Fruit fly (Drosophila melanogaster) whole organism, embryonic: ENCODE measurements around the gene PIG-Q.

Experiments
- Ada2b ChIP-seq: fragments of 200-800 bp; sonication (Bioruptor generic); IDR thresholded peaks from 2 replicates; pipeline ENCODE4 v1.3.6; 2022; ENCODE audit warnings: missing biosample characterization, missing genetic modification characterization
- B-H1 ChIP-seq: fragments of 200-800 bp; sonication (Bioruptor generic); IDR thresholded peaks from 3 replicates; pipeline ENCODE4 v1.3.6; 2022; ENCODE audit warnings: missing biosample characterization, missing genetic modification characterization
- CG10274 ChIP-seq: fragments of 200-800 bp; sonication (Bioruptor generic); optimal IDR thresholded peaks from 3 replicates; lab custom pipeline; 2017; ENCODE audit warnings: missing biosample characterization, mild to moderate bottlenecking, missing genetic modification characterization
- CG12219 ChIP-seq: fragments of 200-800 bp; sonication (Bioruptor generic); optimal IDR thresholded peaks from 3 replicates; lab custom pipeline; 2018; ENCODE audit warnings: missing biosample characterization, mild to moderate bottlenecking, missing genetic modification characterization
- CG12942 ChIP-seq: fragments of 200-800 bp; sonication (Bioruptor generic); optimal IDR thresholded peaks from 3 replicates; lab custom pipeline; 2016; ENCODE audit warnings: missing biosample characterization, missing genetic modification characterization
- CG1792 ChIP-seq: fragments of 200-800 bp; sonication (Bioruptor generic); optimal IDR thresholded peaks from 2 replicates; lab custom pipeline; 2016; ENCODE audit warnings: missing biosample characterization, missing genetic modification characterization
- CG18619 ChIP-seq: fragments of 200-800 bp; sonication (Bioruptor generic); optimal IDR thresholded peaks from 3 replicates; lab custom pipeline; 2017; ENCODE audit warnings: missing biosample characterization, mild to moderate bottlenecking, missing genetic modification characterization
- CG30431 ChIP-seq: fragments of 200-800 bp; sonication (Bioruptor generic); optimal IDR thresholded peaks from 2 replicates; lab custom pipeline; 2017; ENCODE audit warnings: missing biosample characterization, missing genetic modification characterization
- CG31441 ChIP-seq: fragments of 200-800 bp; sonication (Bioruptor generic); IDR thresholded peaks from 2 replicates; pipeline ENCODE4 v1.3.6; 2022; ENCODE audit warnings: missing biosample characterization, missing genetic modification characterization
- CG3407 ChIP-seq: fragments of 200-800 bp; sonication (Bioruptor generic); optimal IDR thresholded peaks from 2 replicates; lab custom pipeline; 2018; ENCODE audit warnings: missing biosample characterization, mild to moderate bottlenecking, missing genetic modification characterization
- CG3726 ChIP-seq: fragments of 200-800 bp; sonication (Bioruptor generic); IDR thresholded peaks from 3 replicates; pipeline ENCODE4, ENCODE4 v1.3.6; 2022; ENCODE audit warnings: missing biosample characterization, missing genetic modification characterization
- CG42726 ChIP-seq: fragments of 200-800 bp; sonication (Bioruptor generic); IDR thresholded peaks from 2 replicates; pipeline ENCODE4 v1.3.6; 2022; ENCODE audit warnings: missing biosample characterization, missing genetic modification characterization; ENCODE audit not compliant: partially characterized antibody
- CG4328 ChIP-seq: fragments of 200-800 bp; sonication (Bioruptor generic); optimal IDR thresholded peaks from 3 replicates; lab custom pipeline; 2017; ENCODE audit warnings: missing biosample characterization, missing genetic modification reagents, missing genetic modification characterization
- CG4404 ChIP-seq: fragments of 200-800 bp; sonication (Bioruptor generic); IDR thresholded peaks from 2 replicates; pipeline ENCODE4 v1.3.6; 2022; ENCODE audit warnings: missing biosample characterization, missing genetic modification characterization
- CG4424 ChIP-seq: fragments of 200-800 bp; sonication (Bioruptor generic); optimal IDR thresholded peaks from 3 replicates; lab custom pipeline; 2016; ENCODE audit warnings: missing biosample characterization, missing genetic modification characterization
- CG5953 ChIP-seq: fragments of 200-800 bp; sonication (Bioruptor generic); IDR thresholded peaks from 2 replicates; pipeline ENCODE4 v1.3.6; 2022; ENCODE audit warnings: missing biosample characterization, missing genetic modification characterization
- CG6254 ChIP-seq: fragments of 200-800 bp; sonication (Bioruptor generic); optimal IDR thresholded peaks from 3 replicates; lab custom pipeline; 2017; ENCODE audit warnings: mild to moderate bottlenecking, missing biosample characterization, missing genetic modification reagents, missing genetic modification characterization
- CG7357 ChIP-seq: fragments of 200-800 bp; sonication (Bioruptor generic); IDR thresholded peaks from 3 replicates; pipeline ENCODE4 v1.3.6; 2022; ENCODE audit warnings: missing biosample characterization, missing genetic modification characterization
- CG8478 ChIP-seq: fragments of >200 bp; optimal IDR thresholded peaks from 2 replicates; lab custom pipeline; 2018
- CHES-1-like ChIP-seq: fragments of 200-800 bp; sonication (Bioruptor generic); optimal IDR thresholded peaks from 2 replicates; lab custom pipeline; 2016; ENCODE audit warnings: missing biosample characterization, missing genetic modification characterization
- Dad ChIP-seq: fragments of 200-800 bp; sonication (Bioruptor generic); optimal IDR thresholded peaks from 3 replicates; lab custom pipeline; 2016; ENCODE audit warnings: missing biosample characterization, missing genetic modification characterization
- Fer2 ChIP-seq: fragments of 200-800 bp; sonication (Bioruptor generic); optimal IDR thresholded peaks from 2 replicates; lab custom pipeline; 2018; ENCODE audit warnings: missing biosample characterization, mild to moderate bottlenecking, missing genetic modification characterization, moderate library complexity
- H2.0 ChIP-seq: fragments of 200-800 bp; sonication (Bioruptor generic); IDR thresholded peaks from 2 replicates; pipeline ENCODE4 v1.3.6; 2022; ENCODE audit warnings: missing biosample characterization, missing genetic modification characterization
- HHEX ChIP-seq: fragments of 200-800 bp; sonication (Bioruptor generic); optimal IDR thresholded peaks from 3 replicates; lab custom pipeline; 2017; ENCODE audit warnings: missing biosample characterization, mild to moderate bottlenecking, missing genetic modification characterization, missing genetic modification reagents
- HLH54F ChIP-seq: fragments of 200-800 bp; sonication (Bioruptor generic); optimal IDR thresholded peaks from 3 replicates; lab custom pipeline; 2016; ENCODE audit warnings: missing biosample characterization, missing genetic modification characterization
- HmgD ChIP-seq: fragments of 200-800 bp; sonication (Bioruptor generic); optimal IDR thresholded peaks from 3 replicates; lab custom pipeline; 2016; ENCODE audit warnings: missing biosample characterization, missing genetic modification characterization
- Hr3 ChIP-seq: fragments of 200-800 bp; sonication (Bioruptor generic); optimal IDR thresholded peaks from 3 replicates; lab custom pipeline; 2016; ENCODE audit warnings: missing biosample characterization, missing genetic modification characterization
- MBD-R2 ChIP-seq: fragments of 200-800 bp; sonication (Bioruptor generic); IDR thresholded peaks from 2 replicates; pipeline ENCODE4 v1.3.6; 2022; ENCODE audit warnings: missing biosample characterization, missing genetic modification characterization
- Med ChIP-seq: fragments of 200-800 bp; sonication (Bioruptor generic); peaks from one replicate; lab custom pipeline; 2016; ENCODE audit warnings: missing biosample characterization, missing genetic modification characterization, mild to moderate bottlenecking, inconsistent platforms, moderate library complexity
- Pdp1 ChIP-seq, 2 experiments: fragments of 200-800 bp; sonication (Bioruptor generic); optimal IDR thresholded peaks; 3 replicates each; lab custom pipeline; 2016; ENCODE audit warnings: missing biosample characterization in 2 of 2, missing genetic modification characterization in 2 of 2, mild to moderate bottlenecking in 1 of 2, moderate library complexity in 1 of 2
- Spps ChIP-seq: fragments of 200-800 bp; sonication (Bioruptor generic); optimal IDR thresholded peaks from 2 replicates; lab custom pipeline; 2018; ENCODE audit warnings: missing biosample characterization, mild to moderate bottlenecking, missing genetic modification characterization
- Sry-δ ChIP-seq: fragments of 200-800 bp; sonication (Bioruptor generic); optimal IDR thresholded peaks from 2 replicates; lab custom pipeline; 2016; ENCODE audit warnings: missing biosample characterization, missing genetic modification characterization
- ap ChIP-seq: fragments of 200-800 bp; sonication (Bioruptor generic); IDR thresholded peaks from 2 replicates; pipeline ENCODE4 v1.3.6; 2022; ENCODE audit warnings: missing biosample characterization, missing genetic modification characterization
- ara ChIP-seq: fragments of 200-800 bp; sonication (Bioruptor generic); IDR thresholded peaks from 2 replicates; pipeline ENCODE4 v1.3.6; 2022; ENCODE audit warnings: missing biosample characterization, missing genetic modification characterization
- bsh ChIP-seq, 2 experiments: fragments of 200-800 bp; sonication (Bioruptor generic); optimal IDR thresholded peaks; 2 replicates each; lab custom pipeline; 2017 to 2018; ENCODE audit warnings: mild to moderate bottlenecking in 2 of 2, missing biosample characterization in 2 of 2, missing genetic modification characterization in 2 of 2, moderate library complexity in 1 of 2
- caup ChIP-seq: fragments of 200-800 bp; sonication (Bioruptor generic); optimal IDR thresholded peaks from 3 replicates; lab custom pipeline; 2017; ENCODE audit warnings: missing biosample characterization, mild to moderate bottlenecking, missing genetic modification characterization, moderate library complexity; ENCODE audit not compliant: severe bottlenecking
- fd96Cb ChIP-seq: fragments of 200-800 bp; sonication (Bioruptor generic); optimal IDR thresholded peaks from 2 replicates; lab custom pipeline; 2018; ENCODE audit warnings: missing biosample characterization, mild to moderate bottlenecking, missing genetic modification characterization, moderate library complexity
- hb ChIP-seq: fragments of 200-800 bp; sonication (Bioruptor generic); IDR thresholded peaks from 3 replicates; pipeline ENCODE4 v1.3.6; 2022; ENCODE audit warnings: missing biosample characterization, missing genetic modification characterization; ENCODE audit not compliant: partially characterized antibody
- kni ChIP-seq: fragments of 200-800 bp; sonication (Bioruptor generic); optimal IDR thresholded peaks from 3 replicates; lab custom pipeline; 2017; ENCODE audit warnings: mild to moderate bottlenecking, missing biosample characterization, missing genetic modification reagents, missing genetic modification characterization
- odd ChIP-seq: fragments of 200-800 bp; sonication (Bioruptor generic); optimal IDR thresholded peaks from 2 replicates; lab custom pipeline; 2017; ENCODE audit warnings: missing biosample characterization, mild to moderate bottlenecking, missing genetic modification characterization
- peb ChIP-seq: fragments of 200-800 bp; sonication (Bioruptor generic); IDR thresholded peaks from 2 replicates; pipeline ENCODE4 v1.3.6; 2022; ENCODE audit warnings: missing biosample characterization, missing genetic modification characterization
- phol ChIP-seq: fragments of 200-800 bp; sonication (Bioruptor generic); optimal IDR thresholded peaks from 3 replicates; lab custom pipeline; 2018; ENCODE audit warnings: missing biosample characterization, mild to moderate bottlenecking, missing genetic modification characterization, moderate library complexity
- psq ChIP-seq: fragments of 200-800 bp; sonication (Bioruptor generic); optimal IDR thresholded peaks from 2 replicates; lab custom pipeline; 2017; ENCODE audit warnings: missing biosample characterization, missing genetic modification characterization
- pum ChIP-seq: fragments of 200-800 bp; sonication (Bioruptor generic); optimal IDR thresholded peaks from 2 replicates; lab custom pipeline; 2016; ENCODE audit warnings: missing biosample characterization, missing genetic modification characterization
- ranshi ChIP-seq: fragments of 200-800 bp; sonication (Bioruptor generic); IDR thresholded peaks from 2 replicates; pipeline ENCODE4 v1.3.6; 2022; ENCODE audit warnings: missing biosample characterization, missing genetic modification characterization
- sd ChIP-seq: fragments of 200-800 bp; sonication (Bioruptor generic); optimal IDR thresholded peaks from 3 replicates; lab custom pipeline; 2018; ENCODE audit warnings: missing biosample characterization, mild to moderate bottlenecking, missing genetic modification characterization, moderate library complexity
- sim ChIP-seq: fragments of 200-800 bp; sonication (Bioruptor generic); IDR thresholded peaks from 2 replicates; pipeline ENCODE4 v1.3.6; 2022; ENCODE audit warnings: missing biosample characterization, missing genetic modification characterization
- stc ChIP-seq: fragments of 200-800 bp; sonication (Bioruptor generic); IDR thresholded peaks from 2 replicates; pipeline ENCODE4 v1.3.6; 2022; ENCODE audit warnings: missing biosample characterization, missing genetic modification characterization
- tna ChIP-seq: fragments of 200-800 bp; sonication (Bioruptor generic); IDR thresholded peaks from 2 replicates; pipeline ENCODE4 v1.3.6; 2022; ENCODE audit warnings: missing biosample characterization, missing genetic modification characterization; ENCODE audit not compliant: partially characterized antibody
- tx ChIP-seq: fragments of 200-800 bp; sonication (Bioruptor generic); optimal IDR thresholded peaks from 2 replicates; lab custom pipeline; 2016; ENCODE audit warnings: missing biosample characterization, missing genetic modification characterization

PIG-Q gene

DNA sequence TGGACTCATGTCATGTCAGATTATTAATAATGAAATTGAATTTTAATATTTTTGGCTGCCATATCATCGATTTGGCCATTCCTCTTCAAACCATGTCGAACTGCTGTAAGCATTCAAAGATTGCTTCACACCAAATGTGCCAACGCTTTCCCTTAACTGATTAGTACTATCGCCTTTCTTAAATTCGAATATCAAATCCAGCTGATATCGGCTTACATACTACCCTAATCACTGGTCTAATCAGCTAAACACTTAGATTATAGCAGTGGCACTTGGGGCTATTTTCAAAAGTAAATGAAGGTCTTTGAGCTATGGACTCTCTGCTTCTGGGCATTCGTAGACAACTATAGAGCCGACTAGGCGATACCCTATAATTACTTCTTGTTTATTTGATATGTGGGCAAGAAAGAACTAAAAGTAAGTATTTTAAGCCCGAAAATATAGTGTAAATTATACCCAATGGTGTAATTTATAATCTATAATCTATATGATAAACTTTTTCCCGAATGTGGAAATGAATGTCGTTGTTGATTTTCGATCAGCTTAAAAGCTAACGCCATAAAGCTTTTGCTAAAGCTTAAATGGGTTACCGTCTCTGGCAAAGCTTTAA, 45.0 kb downstream of the PIG-Q start (continued):
- TF ChIP-seq CG4424 (GFP tag; lab: Kevin White, UChicago) (peak; percentile 66), tna (no peak), HLH54F (GFP tag; lab: Kevin White, UChicago) (peak; percentile 41), fd96Cb (peak; percentile 68), ap (GFP tag; lab: Robert Waterston, UW) (peak; percentile 62; the same call in 1 of the 2 replicates), CG10274 (GFP tag; lab: Kevin White, UChicago) (peak; percentile 21), CG3726 (GFP tag; lab: Robert Waterston, UW) (0 out of 3 replicates have a peak, but pooled peaks have one; percentile 15), Dad (GFP tag; lab: Kevin White, UChicago) (peak; percentile 43), CG8478 (no peak), CG12942 (GFP tag; lab: Kevin White, UChicago) (peak; percentile 12), HHEX (GFP tag; lab: Kevin White, UChicago) (peak; percentile 77), caup (peak; percentile 79), sim (GFP tag; lab: Robert Waterston, UW) (peak; percentile 23; the same call in 1 of the 2 replicates), pum (GFP tag; lab: Kevin White, UChicago) (peak; percentile 36), bsh (GFP tag; optimal IDR thresholded peaks at IDR 0.05; lab: Kevin White, UChicago) (peak in 1 of 2 experiments; percentile 80), CG1792 (GFP tag; lab: Kevin White, UChicago) (peak; percentile 50), H2.0 (GFP tag; lab: Robert Waterston, UW) (peak; percentile 74), CG7357 (GFP tag; lab: Robert Waterston, UW) (peak; percentile 67; the same call in 2 of the 3 replicates), psq (GFP tag; lab: Kevin White, UChicago) (no peak), ranshi (peak; percentile 87), peb (GFP tag; lab: Robert Waterston, UW) (peak; percentile 65), CG30431 (GFP tag; lab: Kevin White, UChicago) (no peak), Hr3 (peak; percentile 69), CG18619 (GFP tag; lab: Kevin White, UChicago) (peak; percentile 75), ara (GFP tag; lab: Robert Waterston, UW) (peak; percentile 62), CG42726 (GFP tag; lab: Robert Waterston, UW) (no peak), B-H1 (peak; percentile 64; the same call in 2 of the 3 replicates), kni (GFP tag; lab: Kevin White, UChicago) (no peak), CG5953 (GFP tag; lab: Robert Waterston, UW) (peak; percentile 81), MBD-R2 (peak; percentile 46; the same call in 1 of the 2 replicates), CHES-1-like (GFP tag; lab: Kevin White, UChicago) (peak; percentile 18), sd (tag; lab: Kevin White, UChicago) (peak; percentile 65), CG4328 (GFP tag; lab: Kevin White, UChicago) (peak; percentile 9), stc (GFP tag; lab: Robert Waterston, UW) (peak; percentile 79), Med (GFP tag; lab: Kevin White, UChicago) (peak; percentile 94), phol (tag; lab: Kevin White, UChicago) (peak; percentile 74), HmgD (no peak), tx (peak; percentile 53), CG3407 (GFP tag; lab: Kevin White, UChicago) (peak; percentile 38), Sry-δ (GFP tag; lab: Kevin White, UChicago) (peak; percentile 14), hb (GFP tag; lab: Robert Waterston, UW) (no peak), odd (GFP tag; lab: Kevin White, UChicago) (peak; percentile 65), CG6254 (GFP tag; lab: Kevin White, UChicago) (peak; percentile 43), Spps (no peak), Pdp1 (GFP tag; optimal IDR thresholded peaks at IDR 0.05; lab: Kevin White, UChicago) (peak; percentile 60 to 71), CG4404 (GFP tag; lab: Robert Waterston, UW) (0 out of 2 replicates have a peak, but pooled peaks have one; percentile 11), Fer2 (tag; lab: Kevin White, UChicago) (peak; percentile 4), CG31441 (GFP tag; lab: Robert Waterston, UW) (no peak; the same call in 1 of the 2 replicates), CG12219 (GFP tag; lab: Kevin White, UChicago) (peak; percentile 77), Ada2b (GFP tag; lab: Robert Waterston, UW) (peak; percentile 85)
